Worm (Caenorhabditis elegans): Measurements from ENCODE around the gene B0507.4.
A peak's percentile ranks its signal among the peaks of the same experiment; 100 is the strongest.

B0507.4 gene

ce11 chrV:8789345-8789744 lies 34.6 kb downstream of the B0507.4 start:
- TF ChIP-seq cog-1 (tag; optimal IDR thresholded peaks at IDR 0.05) (no peak), T22C8.4 (GFP tag; IDR thresholded peaks at IDR 0.05) (no peak), ztf-23 (GFP tag; IDR thresholded peaks at IDR 0.05) (no peak), ztf-29 (GFP tag; IDR thresholded peaks at IDR 0.05) (no peak), med-1 (GFP tag; optimal IDR thresholded peaks at IDR 0.05; ENCODE audit: insufficient read depth) (no peak), ref-1 (GFP tag; conservative IDR thresholded peaks at IDR 0.05) (no peak), flt-1 (GFP tag; IDR thresholded peaks at IDR 0.05) (no peak), tab-1 (GFP tag; IDR thresholded peaks at IDR 0.05) (no peak), klf-2 (GFP tag; conservative IDR thresholded peaks at IDR 0.05) (no peak)

ce11 chrV:8792814-8793213 lies 38.0 kb downstream of the B0507.4 start:
- TF ChIP-seq T22C8.4 (GFP tag; IDR thresholded peaks at IDR 0.05), result peak; percentile 51
- TF ChIP-seq flt-1 (GFP tag; IDR thresholded peaks at IDR 0.05), result no peak

ce11 chrV:8795499-8795898 lies 40.7 kb downstream of the B0507.4 start:
- no peak for TF ChIP-seq flt-1 (GFP tag; IDR thresholded peaks at IDR 0.05)
- TF ChIP-seq T22C8.4 (GFP tag; IDR thresholded peaks at IDR 0.05), result no peak
- no peak for TF ChIP-seq ztf-29 (GFP tag; IDR thresholded peaks at IDR 0.05)
- TF ChIP-seq med-1 (GFP tag; optimal IDR thresholded peaks at IDR 0.05; ENCODE audit: insufficient read depth), result no peak
- no peak for TF ChIP-seq ztf-23 (GFP tag; IDR thresholded peaks at IDR 0.05)
- no peak for TF ChIP-seq tab-1 (GFP tag; IDR thresholded peaks at IDR 0.05)
- TF ChIP-seq klf-2 (GFP tag; conservative IDR thresholded peaks at IDR 0.05), result no peak
- TF ChIP-seq ref-1 (GFP tag; conservative IDR thresholded peaks at IDR 0.05), result no peak
- no peak for TF ChIP-seq cog-1 (tag; optimal IDR thresholded peaks at IDR 0.05)

ce11 chrV:8796246-8796645 lies 41.5 kb downstream of the B0507.4 start:
- no peak for TF ChIP-seq tab-1 (GFP tag; IDR thresholded peaks at IDR 0.05)
- TF ChIP-seq med-1 (GFP tag; optimal IDR thresholded peaks at IDR 0.05; ENCODE audit: insufficient read depth), result no peak
- no peak for TF ChIP-seq cog-1 (tag; optimal IDR thresholded peaks at IDR 0.05)
- no peak for TF ChIP-seq T22C8.4 (GFP tag; IDR thresholded peaks at IDR 0.05)

ce11 chrV:8796889-8797288 lies 42.1 kb downstream of the B0507.4 start:
- TF ChIP-seq T22C8.4 (GFP tag; IDR thresholded peaks at IDR 0.05), result no peak

- no peak for TF ChIP-seq flt-1 (GFP tag; IDR thresholded peaks at IDR 0.05)
- TF ChIP-seq med-1 (GFP tag; optimal IDR thresholded peaks at IDR 0.05; ENCODE audit: insufficient read depth), result no peak
- no peak for TF ChIP-seq ztf-23 (GFP tag; IDR thresholded peaks at IDR 0.05)
- no peak for TF ChIP-seq klf-2 (GFP tag; conservative IDR thresholded peaks at IDR 0.05)
- no peak for TF ChIP-seq tab-1 (GFP tag; IDR thresholded peaks at IDR 0.05)
- no peak for TF ChIP-seq ref-1 (GFP tag; conservative IDR thresholded peaks at IDR 0.05)
- no peak for TF ChIP-seq ztf-29 (GFP tag; IDR thresholded peaks at IDR 0.05)
- no peak for TF ChIP-seq cog-1 (tag; optimal IDR thresholded peaks at IDR 0.05)
- TF ChIP-seq T22C8.4 (GFP tag; IDR thresholded peaks at IDR 0.05), result no peak
These were observed 43.7 kb downstream of the B0507.4 start for ce11 chrV:8798470-8798869.

- TF ChIP-seq med-1 (GFP tag; optimal IDR thresholded peaks at IDR 0.05; ENCODE audit: insufficient read depth) (no peak), ref-1 (GFP tag; conservative IDR thresholded peaks at IDR 0.05) (no peak), ztf-29 (GFP tag; IDR thresholded peaks at IDR 0.05) (no peak), flt-1 (GFP tag; IDR thresholded peaks at IDR 0.05) (no peak), cog-1 (tag; optimal IDR thresholded peaks at IDR 0.05) (no peak)
These were observed 44.6 kb downstream of the B0507.4 start for ce11 chrV:8799293-8799812.

ce11 chrV:8800978-8801559 lies 46.3 kb downstream of the B0507.4 start, which contains the start of gene magu-2:
Gene magu-2, minus strand, starts transcription at chrV:8801028.
- TF ChIP-seq ztf-29 (GFP tag; IDR thresholded peaks at IDR 0.05) (no peak), ref-1 (GFP tag; conservative IDR thresholded peaks at IDR 0.05) (no peak), cog-1 (tag; optimal IDR thresholded peaks at IDR 0.05) (no peak), T22C8.4 (GFP tag; IDR thresholded peaks at IDR 0.05) (no peak), med-1 (GFP tag; optimal IDR thresholded peaks at IDR 0.05; ENCODE audit: insufficient read depth) (no peak), flt-1 (GFP tag; IDR thresholded peaks at IDR 0.05) (no peak), tab-1 (GFP tag; IDR thresholded peaks at IDR 0.05) (no peak), ztf-23 (GFP tag; IDR thresholded peaks at IDR 0.05) (no peak), klf-2 (GFP tag; conservative IDR thresholded peaks at IDR 0.05) (no peak)

ce11 chrV:8802252-8802651 lies 47.5 kb downstream of the B0507.4 start:
- TF ChIP-seq tab-1 (GFP tag; IDR thresholded peaks at IDR 0.05) (no peak), flt-1 (GFP tag; IDR thresholded peaks at IDR 0.05) (no peak), med-1 (GFP tag; optimal IDR thresholded peaks at IDR 0.05; ENCODE audit: insufficient read depth) (no peak), klf-2 (GFP tag; conservative IDR thresholded peaks at IDR 0.05) (no peak), cog-1 (tag; optimal IDR thresholded peaks at IDR 0.05) (no peak), T22C8.4 (GFP tag; IDR thresholded peaks at IDR 0.05) (no peak), ztf-23 (GFP tag; IDR thresholded peaks at IDR 0.05) (no peak), ztf-29 (GFP tag; IDR thresholded peaks at IDR 0.05) (no peak), ref-1 (GFP tag; conservative IDR thresholded peaks at IDR 0.05) (no peak)

- TF ChIP-seq ref-1 (GFP tag; conservative IDR thresholded peaks at IDR 0.05), result no peak
- no peak for TF ChIP-seq flt-1 (GFP tag; IDR thresholded peaks at IDR 0.05)
- TF ChIP-seq T22C8.4 (GFP tag; IDR thresholded peaks at IDR 0.05), result no peak
- TF ChIP-seq med-1 (GFP tag; optimal IDR thresholded peaks at IDR 0.05; ENCODE audit: insufficient read depth), result no peak
- TF ChIP-seq cog-1 (tag; optimal IDR thresholded peaks at IDR 0.05), result no peak
- no peak for TF ChIP-seq ztf-23 (GFP tag; IDR thresholded peaks at IDR 0.05)
- no peak for TF ChIP-seq klf-2 (GFP tag; conservative IDR thresholded peaks at IDR 0.05)
- no peak for TF ChIP-seq tab-1 (GFP tag; IDR thresholded peaks at IDR 0.05)
These were observed 50.3 kb downstream of the B0507.4 start for ce11 chrV:8805047-8805446.

All from whole organism, midembryonic.